Fruit fly (Drosophila melanogaster): ENCODE data around the gene Gs1.
A peak's percentile ranks its signal among the peaks of the same experiment; 100 is the strongest.

Gs1 gene

dm6 chr2L:161453-162175 is 29.7 kb downstream of the Gs1 start:
- peak; percentile 57 for TF ChIP-seq CG8478 (optimal IDR thresholded peaks at IDR 0.05)
- TF ChIP-seq pan (optimal IDR thresholded peaks at IDR 0.05), result no peak
- no peak for TF ChIP-seq Dll (optimal IDR thresholded peaks at IDR 0.05)

- no peak for TF ChIP-seq EcR (GFP tag; optimal IDR thresholded peaks at IDR 0.05)
- no peak for TF ChIP-seq usp (GFP tag; optimal IDR thresholded peaks at IDR 0.05)
- no peak for TF ChIP-seq Dll (optimal IDR thresholded peaks at IDR 0.05)
Observed at dm6 chr2L:162208-162607, 30.3 kb downstream of the Gs1 start.

DNA sequence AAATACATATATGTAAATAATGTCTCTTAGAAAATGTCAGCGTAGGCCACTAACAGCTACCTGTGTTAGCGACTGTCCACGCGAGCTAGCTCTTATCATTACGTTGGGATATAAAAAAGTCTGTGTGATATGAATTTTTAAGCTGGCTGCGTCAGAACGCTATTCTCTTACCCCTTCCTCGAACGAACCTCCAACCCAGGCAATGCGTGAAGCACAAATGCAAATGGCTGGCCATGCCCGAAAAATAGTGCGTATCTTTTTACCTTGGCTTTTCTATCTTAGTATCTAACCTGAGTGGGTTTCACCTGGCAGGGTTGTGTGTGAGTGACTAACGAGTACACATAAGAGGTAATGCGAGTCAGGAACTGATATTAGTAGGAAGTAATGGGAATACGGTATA is 31.4 kb downstream of the Gs1 start:
- no peak for TF ChIP-seq EcR (GFP tag; optimal IDR thresholded peaks at IDR 0.05)
- TF ChIP-seq pan (optimal IDR thresholded peaks at IDR 0.05), result no peak
- TF ChIP-seq psq (optimal IDR thresholded peaks at IDR 0.05), result no peak
- TF ChIP-seq CG8478 (optimal IDR thresholded peaks at IDR 0.05), result no peak
- TF ChIP-seq usp (GFP tag; optimal IDR thresholded peaks at IDR 0.05), result no peak
- no peak for TF ChIP-seq Dll (optimal IDR thresholded peaks at IDR 0.05)

dm6 chr2L:165253-165890 is 33.5 kb downstream of the Gs1 start:
- TF ChIP-seq CG8478 (optimal IDR thresholded peaks at IDR 0.05) (no peak), usp (GFP tag; optimal IDR thresholded peaks at IDR 0.05) (no peak), Dll (optimal IDR thresholded peaks at IDR 0.05) (no peak), psq (optimal IDR thresholded peaks at IDR 0.05) (no peak), EcR (GFP tag; optimal IDR thresholded peaks at IDR 0.05) (no peak), pan (optimal IDR thresholded peaks at IDR 0.05) (no peak)

DNA sequence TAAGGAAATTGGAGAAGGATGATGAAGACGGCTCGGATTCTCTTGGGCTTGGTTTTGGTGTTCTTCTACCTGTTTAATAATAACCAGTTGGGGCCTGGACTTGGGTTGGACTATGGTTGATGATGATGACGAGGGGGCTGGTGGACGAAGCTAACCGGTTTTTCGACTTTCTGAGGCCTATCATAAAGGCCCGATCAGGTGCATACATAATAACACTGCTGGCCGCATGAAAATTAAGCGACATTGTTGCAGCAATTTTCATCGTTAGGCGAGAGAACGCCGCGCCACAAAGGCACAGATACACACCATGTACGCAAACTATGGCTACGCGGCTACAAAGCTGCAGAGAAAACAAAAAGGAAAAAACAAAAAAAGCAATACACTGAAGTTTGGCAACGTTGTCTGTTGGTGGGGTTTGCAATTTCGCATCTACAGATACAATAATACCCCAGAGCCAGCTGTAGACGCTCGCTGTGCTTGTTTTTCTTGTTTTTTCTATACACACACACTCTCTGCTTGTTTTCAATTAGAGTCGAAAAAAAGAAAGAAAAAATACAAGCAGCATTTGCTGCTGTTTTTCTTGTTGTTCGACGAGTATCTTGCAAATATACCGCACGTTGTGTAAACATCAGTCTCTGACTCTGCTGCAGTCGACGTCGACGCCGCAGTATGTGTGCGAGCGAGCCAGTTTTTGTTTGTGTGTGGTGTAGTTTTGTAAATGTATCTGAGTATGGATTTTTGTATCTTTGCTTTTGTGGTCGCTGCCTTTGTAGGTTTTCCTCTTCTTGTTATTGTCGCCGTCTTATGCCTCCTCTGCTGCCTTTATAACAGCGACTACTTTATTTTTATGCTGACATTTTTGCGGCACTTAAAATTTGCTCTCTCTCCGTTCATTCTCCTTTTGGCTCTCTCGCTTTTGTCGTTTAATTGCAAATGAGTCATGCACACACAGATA is 34.5 kb downstream of the Gs1 start:
- no peak for TF ChIP-seq Dll (optimal IDR thresholded peaks at IDR 0.05)
- TF ChIP-seq CG8478 (optimal IDR thresholded peaks at IDR 0.05), result no peak
- TF ChIP-seq usp (GFP tag; optimal IDR thresholded peaks at IDR 0.05), result no peak
- TF ChIP-seq pan (optimal IDR thresholded peaks at IDR 0.05), result no peak
- no peak for TF ChIP-seq EcR (GFP tag; optimal IDR thresholded peaks at IDR 0.05)

dm6 chr2L:168270-168901 is 36.5 kb downstream of the Gs1 start:
- peak in 1 of 2 experiments; percentile 7 for TF ChIP-seq EcR (GFP tag; optimal IDR thresholded peaks at IDR 0.05)
- no peak for TF ChIP-seq Dll (optimal IDR thresholded peaks at IDR 0.05)
- TF ChIP-seq psq (optimal IDR thresholded peaks at IDR 0.05), result no peak
- no peak for TF ChIP-seq CG8478 (optimal IDR thresholded peaks at IDR 0.05)

- no peak for TF ChIP-seq pan (optimal IDR thresholded peaks at IDR 0.05)
- no peak for TF ChIP-seq usp (GFP tag; optimal IDR thresholded peaks at IDR 0.05)
- no peak for TF ChIP-seq psq (optimal IDR thresholded peaks at IDR 0.05)
- TF ChIP-seq EcR (GFP tag; optimal IDR thresholded peaks at IDR 0.05), result no peak
- no peak for TF ChIP-seq CG8478 (optimal IDR thresholded peaks at IDR 0.05)
- TF ChIP-seq Dll (optimal IDR thresholded peaks at IDR 0.05), result no peak
Observed at dm6 chr2L:170383-170782, 38.5 kb downstream of the Gs1 start.

DNA sequence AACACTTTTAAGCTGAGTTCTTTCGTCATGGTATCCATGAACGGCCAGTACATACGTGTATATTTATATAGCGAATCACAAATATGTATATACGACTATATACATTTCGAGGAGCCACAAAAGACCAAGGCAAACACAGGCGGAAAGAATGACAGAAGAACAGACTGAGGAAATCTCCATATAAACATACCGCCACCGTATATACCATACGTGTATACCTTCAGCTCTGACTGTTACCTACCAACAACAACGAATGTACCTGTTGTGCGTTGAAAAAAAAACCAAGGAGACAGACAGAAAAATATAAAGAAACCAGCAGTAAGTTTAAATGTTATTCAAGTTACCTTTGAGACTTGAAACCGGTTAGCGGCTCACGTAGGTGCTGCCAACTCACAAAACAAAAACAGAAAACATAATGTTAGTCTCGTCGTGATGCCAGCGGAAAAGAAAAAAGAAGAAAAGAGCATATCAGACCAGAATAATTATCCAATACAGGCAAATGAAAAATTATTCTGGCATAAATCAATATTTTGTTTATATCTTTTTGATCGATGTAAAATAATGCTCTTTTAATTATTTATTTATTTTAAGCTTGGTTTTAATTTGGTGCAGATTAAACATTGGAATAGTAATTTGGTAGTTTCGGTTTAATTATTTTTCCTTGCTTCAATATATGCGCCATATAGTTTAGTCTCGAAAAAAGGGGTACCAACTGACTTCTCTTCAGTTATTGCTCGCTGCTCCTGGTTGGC is 39.8 kb downstream of the Gs1 start:
- TF ChIP-seq psq (optimal IDR thresholded peaks at IDR 0.05) (no peak), EcR (GFP tag; optimal IDR thresholded peaks at IDR 0.05) (no peak)

- TF ChIP-seq EcR (GFP tag; optimal IDR thresholded peaks at IDR 0.05) (no peak), psq (optimal IDR thresholded peaks at IDR 0.05) (no peak), usp (GFP tag; optimal IDR thresholded peaks at IDR 0.05) (no peak), pan (optimal IDR thresholded peaks at IDR 0.05) (no peak), CG8478 (optimal IDR thresholded peaks at IDR 0.05) (no peak), Dll (optimal IDR thresholded peaks at IDR 0.05) (no peak)
Observed at dm6 chr2L:175727-176126, 43.9 kb downstream of the Gs1 start.

DNA sequence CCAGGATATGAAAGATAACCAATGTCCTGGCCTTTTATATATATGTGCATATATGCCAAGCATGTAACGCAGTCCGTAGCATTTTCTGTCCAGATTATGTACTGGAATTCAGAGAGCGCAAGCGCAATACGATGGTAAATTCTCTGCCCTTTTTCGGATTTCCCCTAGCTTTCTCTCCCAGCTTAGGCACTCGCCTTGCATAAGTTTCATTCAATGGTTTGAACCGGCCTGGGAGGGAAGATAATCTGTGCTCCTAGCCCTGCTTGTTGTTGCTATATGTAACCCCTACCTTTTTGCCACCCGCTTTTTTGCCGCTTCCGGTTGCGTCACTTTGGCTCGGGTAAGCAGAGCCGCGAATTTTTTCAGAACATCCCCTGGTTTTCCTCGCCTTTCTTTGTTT is 47.2 kb downstream of the Gs1 start:
- TF ChIP-seq psq (optimal IDR thresholded peaks at IDR 0.05), result no peak
- TF ChIP-seq CG8478 (optimal IDR thresholded peaks at IDR 0.05), result no peak
- TF ChIP-seq usp (GFP tag; optimal IDR thresholded peaks at IDR 0.05), result no peak
- no peak for TF ChIP-seq pan (optimal IDR thresholded peaks at IDR 0.05)
- TF ChIP-seq EcR (GFP tag; optimal IDR thresholded peaks at IDR 0.05), result no peak
- TF ChIP-seq Dll (optimal IDR thresholded peaks at IDR 0.05), result no peak

- TF ChIP-seq CG8478 (optimal IDR thresholded peaks at IDR 0.05) (no peak), pan (optimal IDR thresholded peaks at IDR 0.05) (no peak), usp (GFP tag; optimal IDR thresholded peaks at IDR 0.05) (no peak), EcR (GFP tag; optimal IDR thresholded peaks at IDR 0.05) (no peak), Dll (optimal IDR thresholded peaks at IDR 0.05) (no peak), psq (optimal IDR thresholded peaks at IDR 0.05) (no peak)
Observed at dm6 chr2L:181020-181419, 49.1 kb downstream of the Gs1 start.

Measured in whole organism.